Worm (Caenorhabditis elegans): ENCODE measurements around the gene D2023.4.

D2023.4 gene

ce11 chrV:11802508-11802907 is 23.1 kb downstream of the D2023.4 start:
- no peak for TF ChIP-seq unc-86 (tag; optimal IDR thresholded peaks at IDR 0.05)
- TF ChIP-seq rnt-1 (tag; optimal IDR thresholded peaks at IDR 0.05): no peak
- TF ChIP-seq lin-39 (tag; optimal IDR thresholded peaks at IDR 0.05): no peak
- TF ChIP-seq elt-3 (tag; optimal IDR thresholded peaks at IDR 0.05): peak; percentile 84 to 100 (median 98)
- no peak for TF ChIP-seq hpl-2 (GFP tag; optimal IDR thresholded peaks at IDR 0.05)
- TF ChIP-seq nhr-47 (tag; optimal IDR thresholded peaks at IDR 0.05): peak; percentile 73
- TF ChIP-seq aly-2 (tag; optimal IDR thresholded peaks at IDR 0.05): no peak
- no peak for TF ChIP-seq tlp-1 (tag; optimal IDR thresholded peaks at IDR 0.05)
- peak; percentile 89 for TF ChIP-seq lin-14 (GFP tag; optimal IDR thresholded peaks at IDR 0.05)
- no peak for TF ChIP-seq efl-1 (optimal IDR thresholded peaks at IDR 0.05)
- TF ChIP-seq efl-1 (GFP tag; optimal IDR thresholded peaks at IDR 0.05 in 1 of 2): peak in 1 of 2 experiments; percentile 1
- TF ChIP-seq hlh-17 (GFP tag; optimal IDR thresholded peaks at IDR 0.05; ENCODE audit: borderline replicate concordance): no peak
- no peak for TF ChIP-seq ceh-8 (GFP tag; optimal IDR thresholded peaks at IDR 0.05)
- no peak for TF ChIP-seq nhr-237 (tag; optimal IDR thresholded peaks at IDR 0.05)
- TF ChIP-seq fkh-4 (tag; optimal IDR thresholded peaks at IDR 0.05; ENCODE audit: borderline replicate concordance): no peak
- no peak for TF ChIP-seq pqm-1 (tag; optimal IDR thresholded peaks at IDR 0.05)
- peak; percentile 48 for TF ChIP-seq C16A3.4 (tag; optimal IDR thresholded peaks at IDR 0.05)
- no peak for TF ChIP-seq C34B4.2 (tag; optimal IDR thresholded peaks at IDR 0.05)
- TF ChIP-seq hlh-4 (tag; optimal IDR thresholded peaks at IDR 0.05): no peak
- no peak for TF ChIP-seq sox-4 (tag; optimal IDR thresholded peaks at IDR 0.05)
- peak; percentile 81 for TF ChIP-seq nhr-19 (GFP tag; conservative IDR thresholded peaks at IDR 0.05)
- no peak for TF ChIP-seq ama-1 (optimal IDR thresholded peaks at IDR 0.05)
- TF ChIP-seq fkh-10 (GFP tag; optimal IDR thresholded peaks at IDR 0.05): no peak
- no peak for TF ChIP-seq pax-3 (tag; optimal IDR thresholded peaks at IDR 0.05)
- TF ChIP-seq lir-3 (tag; optimal IDR thresholded peaks at IDR 0.05; ENCODE audit: poor library complexity): no peak
- TF ChIP-seq sup-37 (GFP tag; optimal IDR thresholded peaks at IDR 0.05): no peak
- peak; percentile 89 for TF ChIP-seq nhr-90 (tag; optimal IDR thresholded peaks at IDR 0.05; ENCODE audit: poor library complexity)
- no peak for TF ChIP-seq vab-15 (tag; optimal IDR thresholded peaks at IDR 0.05)
- TF ChIP-seq nhr-11 (tag; optimal IDR thresholded peaks at IDR 0.05): no peak
- no peak for TF ChIP-seq nhr-84 (tag; optimal IDR thresholded peaks at IDR 0.05)
- TF ChIP-seq lin-35 (GFP tag; optimal IDR thresholded peaks at IDR 0.05): peak in 1 of 2 experiments; percentile 69
- no peak for TF ChIP-seq snpc-4 (tag; optimal IDR thresholded peaks at IDR 0.05)
- no peak for TF ChIP-seq irx-1 (tag; optimal IDR thresholded peaks at IDR 0.05)
- TF ChIP-seq swsn-7 (tag; optimal IDR thresholded peaks at IDR 0.05): peak; percentile 19
- TF ChIP-seq unc-98 (GFP tag; IDR thresholded peaks at IDR 0.05): no peak
- no peak for TF ChIP-seq C04F5.9 (tag; optimal IDR thresholded peaks at IDR 0.05)
- TF ChIP-seq zag-1 (tag; optimal IDR thresholded peaks at IDR 0.05): no peak
- TF ChIP-seq dsc-1 (tag; optimal IDR thresholded peaks at IDR 0.05): no peak
- TF ChIP-seq nhr-76 (tag; optimal IDR thresholded peaks at IDR 0.05): no peak
- peak; percentile 86 for TF ChIP-seq grh-1 (GFP tag; IDR thresholded peaks at IDR 0.05)
- peak; percentile 30 to 61 for TF ChIP-seq lsy-2 (tag; optimal IDR thresholded peaks at IDR 0.05)
- TF ChIP-seq ets-5 (GFP tag; IDR thresholded peaks at IDR 0.05): no peak
- peak; percentile 11 for TF ChIP-seq lin-13 (GFP tag; optimal IDR thresholded peaks at IDR 0.05)
- TF ChIP-seq efl-3 (GFP tag; optimal IDR thresholded peaks at IDR 0.05): no peak
- no peak for TF ChIP-seq pag-3 (tag; optimal IDR thresholded peaks at IDR 0.05; ENCODE audit: borderline replicate concordance, insufficient read depth)
- TF ChIP-seq fos-1 (tag; optimal IDR thresholded peaks at IDR 0.05): no peak
- no peak for TF ChIP-seq skn-1 (tag; optimal IDR thresholded peaks at IDR 0.05)
- peak; percentile 86 for TF ChIP-seq unc-130 (tag; optimal IDR thresholded peaks at IDR 0.05)
- no peak for TF ChIP-seq zip-4 (GFP tag; optimal IDR thresholded peaks at IDR 0.05)
- no peak for TF ChIP-seq lin-15B (tag; optimal IDR thresholded peaks at IDR 0.05)
- TF ChIP-seq snu-23 (GFP tag; optimal IDR thresholded peaks at IDR 0.05): peak; percentile 77
- no peak for TF ChIP-seq unc-30 (tag; optimal IDR thresholded peaks at IDR 0.05)
- TF ChIP-seq alr-1 (tag; optimal IDR thresholded peaks at IDR 0.05; ENCODE audit: borderline replicate concordance): no peak
- peak; percentile 84 for TF ChIP-seq tbx-2 (tag; optimal IDR thresholded peaks at IDR 0.05)
